Worm (Caenorhabditis elegans): ENCODE data around the gene cest-30.

DNA sequence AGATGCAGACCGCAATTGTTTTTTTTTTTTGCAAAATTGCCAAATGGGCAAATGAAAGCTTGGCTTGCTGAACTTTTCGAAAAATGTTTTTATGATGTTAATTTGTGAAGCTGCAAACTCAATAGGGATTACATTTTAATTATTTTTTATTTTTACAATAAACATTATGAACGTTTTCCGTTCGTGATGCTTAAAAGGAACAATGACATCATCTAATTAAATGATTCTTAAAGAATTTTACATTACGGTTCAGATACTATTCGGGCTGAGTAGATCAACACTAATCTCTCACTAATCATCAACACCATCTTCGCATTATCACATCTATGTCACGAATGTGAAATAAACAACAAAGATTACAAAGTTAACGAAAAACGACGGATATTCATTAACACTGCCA is 49.6 kb upstream of the cest-30 start, which contains the start of gene C10G8.3:
- TF ChIP-seq mdl-1 (tag; optimal IDR thresholded peaks at IDR 0.05) (no peak), ztf-4 (tag; optimal IDR thresholded peaks at IDR 0.05) (no peak), C34F6.9 (tag; optimal IDR thresholded peaks at IDR 0.05) (no peak), nhr-11 (tag; optimal IDR thresholded peaks at IDR 0.05) (no peak), skn-1 (tag; optimal IDR thresholded peaks at IDR 0.05) (no peak), Y55F3AM.14 (GFP tag; optimal IDR thresholded peaks at IDR 0.05) (no peak), elt-3 (tag; optimal IDR thresholded peaks at IDR 0.05) (no peak), aly-2 (tag; optimal IDR thresholded peaks at IDR 0.05) (no peak), ceh-16 (tag; optimal IDR thresholded peaks at IDR 0.05) (no peak), unc-62 (GFP tag; optimal IDR thresholded peaks at IDR 0.05) (no peak)

Data from whole organism, L2 larva.